Worm (Caenorhabditis elegans) whole organism, L1 larva: ENCODE measurements around the gene Y51B9A.8.

Experiments used
- blmp-1 ChIP-seq: fragments of 150-350 bp; optimal IDR thresholded peaks from 2 replicates; lab custom pipeline; 2014; ENCODE audit warnings: missing biosample characterization, missing genetic modification characterization
- ceh-82 ChIP-seq, 3 experiments: fragments of 150-350 bp in 1 of 3; sonication (generic microtip) in 2 of 3; optimal IDR thresholded peaks; 2 replicates each; lab custom pipeline; 2014 to 2017; ENCODE audit warnings: missing biosample characterization in 3 of 3, missing genetic modification characterization in 3 of 3
- fkh-4 ChIP-seq: sonication (generic microtip); optimal IDR thresholded peaks from 2 replicates; lab custom pipeline; 2016; ENCODE audit warnings: missing compliant biosample characterization, missing genetic modification characterization, borderline replicate concordance
- lin-14 ChIP-seq: fragments of 200-800 bp; sonication (Bioruptor generic); optimal IDR thresholded peaks from 2 replicates; lab custom pipeline; 2018; ENCODE audit warnings: mild to moderate bottlenecking, missing genetic modification characterization, moderate library complexity, missing compliant biosample characterization
- lir-3 ChIP-seq: sonication (generic microtip); optimal IDR thresholded peaks from 2 replicates; lab custom pipeline; 2016; ENCODE audit warnings: mild to moderate bottlenecking, missing genetic modification characterization, moderate library complexity, missing compliant biosample characterization; ENCODE audit not compliant: poor library complexity
- mdl-1 ChIP-seq, 2 experiments: fragments of 150-350 bp; optimal IDR thresholded peaks; 2 replicates each; lab custom pipeline; 2014 to 2017; ENCODE audit warnings: missing biosample characterization in 2 of 2, missing genetic modification characterization in 2 of 2, inconsistent platforms in 1 of 2
- nhr-28 ChIP-seq: fragments of 150-350 bp; optimal IDR thresholded peaks from 2 replicates; lab custom pipeline; 2014; ENCODE audit warnings: missing biosample characterization, missing genetic modification characterization
- ztf-11 ChIP-seq, 2 experiments: sonication (generic microtip); optimal IDR thresholded peaks; 2 replicates each; lab custom pipeline; 2016 to 2017; ENCODE audit warnings: missing genetic modification characterization in 2 of 2, missing biosample characterization in 1 of 2, missing compliant biosample characterization in 1 of 2

DNA sequence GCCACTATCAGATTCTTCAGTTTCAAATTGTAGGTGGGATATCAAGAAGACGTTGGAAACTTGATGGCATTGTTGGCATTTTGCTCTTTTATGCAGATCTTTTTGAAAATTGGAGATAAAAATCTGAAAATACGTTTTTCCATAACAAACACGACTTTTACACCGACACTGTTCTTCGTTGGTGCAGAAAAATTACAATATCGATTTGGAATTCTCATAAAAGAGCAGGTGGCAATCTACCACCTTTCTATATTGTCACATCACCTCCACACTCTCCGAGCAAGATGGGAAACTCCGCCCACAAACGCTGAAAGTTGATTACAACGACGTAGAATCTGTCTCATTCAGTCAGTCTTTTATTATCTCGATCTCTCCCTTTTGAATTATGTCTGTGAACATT, 8.8 kb downstream of the Y51B9A.8 start, which contains the start of gene arrd-2:
- TF ChIP-seq lir-3 (no peak), lin-14 (GFP tag; lab: Kevin White, UChicago) (no peak), nhr-28 (no peak), blmp-1 (tag; lab: Kevin White, UChicago) (no peak), fkh-4 (tag; lab: Kevin White, UChicago) (no peak), ceh-82 (tag; optimal IDR thresholded peaks at IDR 0.05; lab: Kevin White, UChicago) (no peak), ztf-11 (tag; optimal IDR thresholded peaks at IDR 0.05; lab: Kevin White, UChicago) (no peak), mdl-1 (tag; optimal IDR thresholded peaks at IDR 0.05; lab: Kevin White, UChicago) (no peak)
